Worm (Caenorhabditis elegans): Measurements from ENCODE around the gene sft-4.
A peak's percentile ranks its signal among the peaks of the same experiment; 100 is the strongest.

The sft-4 gene

ce11 chrX:5802582-5802981 lies 22.1 kb upstream of the sft-4 start:
- TF ChIP-seq fkh-10 (GFP tag; optimal IDR thresholded peaks at IDR 0.05) (no peak), unc-42 (tag; optimal IDR thresholded peaks at IDR 0.05) (peak; percentile 65), ceh-31 (tag; optimal IDR thresholded peaks at IDR 0.05) (peak; percentile 49)

- TF ChIP-seq unc-3 (GFP tag; conservative IDR thresholded peaks at IDR 0.05) = peak; percentile 78
- peak; percentile 73 for TF ChIP-seq unc-3 (tag; optimal IDR thresholded peaks at IDR 0.05)
- no peak for TF ChIP-seq nhr-11 (tag; optimal IDR thresholded peaks at IDR 0.05)
- TF ChIP-seq ahr-1 (tag; optimal IDR thresholded peaks at IDR 0.05) = peak; percentile 74
- TF ChIP-seq ceh-34 (tag; optimal IDR thresholded peaks at IDR 0.05) = peak; percentile 78
- TF ChIP-seq hlh-6 (tag; optimal IDR thresholded peaks at IDR 0.05) = peak; percentile 77
- TF ChIP-seq pat-9 (tag; optimal IDR thresholded peaks at IDR 0.05) = peak; percentile 87
- no peak for TF ChIP-seq elt-4 (tag; optimal IDR thresholded peaks at IDR 0.05)
- peak; percentile 92 for TF ChIP-seq unc-42 (tag; optimal IDR thresholded peaks at IDR 0.05)
- TF ChIP-seq hlh-8 (tag; optimal IDR thresholded peaks at IDR 0.05) = peak; percentile 62
- peak; percentile 77 for TF ChIP-seq lin-11 (tag; optimal IDR thresholded peaks at IDR 0.05)
- peak; percentile 81 for TF ChIP-seq T23F11.4 (GFP tag; optimal IDR thresholded peaks at IDR 0.05)
- TF ChIP-seq lim-6 (tag; optimal IDR thresholded peaks at IDR 0.05) = peak; percentile 82
- peak; percentile 89 for TF ChIP-seq dve-1 (tag; optimal IDR thresholded peaks at IDR 0.05)
- peak; percentile 75 for TF ChIP-seq sox-2 (GFP tag; IDR thresholded peaks at IDR 0.05)
- TF ChIP-seq ceh-45 (GFP tag; IDR thresholded peaks at IDR 0.05) = peak; percentile 83
- no peak for TF ChIP-seq tbx-7 (tag; optimal IDR thresholded peaks at IDR 0.05)
- TF ChIP-seq dmd-4 (tag; optimal IDR thresholded peaks at IDR 0.05; ENCODE audit: borderline replicate concordance) = peak; percentile 89
- TF ChIP-seq unc-55 (GFP tag; optimal IDR thresholded peaks at IDR 0.05) = peak; percentile 71
- TF ChIP-seq pax-1 (tag; optimal IDR thresholded peaks at IDR 0.05) = no peak
- peak; percentile 82 for TF ChIP-seq ceh-9 (tag; optimal IDR thresholded peaks at IDR 0.05)
- peak; percentile 88 for TF ChIP-seq sdc-2 (tag; optimal IDR thresholded peaks at IDR 0.05)
- TF ChIP-seq gmeb-2 (tag; optimal IDR thresholded peaks at IDR 0.05) = peak; percentile 86
- TF ChIP-seq pros-1 (tag; optimal IDR thresholded peaks at IDR 0.05) = no peak
- TF ChIP-seq syd-9 (tag; optimal IDR thresholded peaks at IDR 0.05) = peak; percentile 86
- TF ChIP-seq ceh-30 (tag; optimal IDR thresholded peaks at IDR 0.05) = peak; percentile 78
- TF ChIP-seq npax-4 (tag; optimal IDR thresholded peaks at IDR 0.05) = peak; percentile 70
- TF ChIP-seq pha-2 (tag; optimal IDR thresholded peaks at IDR 0.05) = peak; percentile 83
- TF ChIP-seq mec-3 (tag; optimal IDR thresholded peaks at IDR 0.05; ENCODE audit: borderline replicate concordance) = peak; percentile 28
- peak; percentile 23 for TF ChIP-seq odd-2 (tag; optimal IDR thresholded peaks at IDR 0.05)
- peak; percentile 65 for TF ChIP-seq unc-86 (tag; optimal IDR thresholded peaks at IDR 0.05)
- TF ChIP-seq eyg-1 (tag; optimal IDR thresholded peaks at IDR 0.05) = peak; percentile 55
- TF ChIP-seq rnt-1 (tag; optimal IDR thresholded peaks at IDR 0.05) = peak; percentile 78
- peak; percentile 89 for TF ChIP-seq hlh-13 (GFP tag; optimal IDR thresholded peaks at IDR 0.05)
- peak; percentile 65 for TF ChIP-seq ceh-2 (tag; optimal IDR thresholded peaks at IDR 0.05)
- TF ChIP-seq C38D4.7 (GFP tag; optimal IDR thresholded peaks at IDR 0.05) = peak; percentile 80
- no peak for TF ChIP-seq ama-1 (optimal IDR thresholded peaks at IDR 0.05)
- TF ChIP-seq ceh-31 (tag; optimal IDR thresholded peaks at IDR 0.05) = peak; percentile 84
- peak; percentile 82 for TF ChIP-seq che-1 (tag; optimal IDR thresholded peaks at IDR 0.05)
- TF ChIP-seq fkh-10 (GFP tag; optimal IDR thresholded peaks at IDR 0.05) = peak; percentile 57
- peak; percentile 79 for TF ChIP-seq K02D7.2 (tag; optimal IDR thresholded peaks at IDR 0.05)
- peak; percentile 60 for TF ChIP-seq K09A11.1 (tag; optimal IDR thresholded peaks at IDR 0.05; ENCODE audit: insufficient read depth)
- TF ChIP-seq fax-1 (tag; optimal IDR thresholded peaks at IDR 0.05) = peak; percentile 86
- TF ChIP-seq Y22D7AL.16 (tag; optimal IDR thresholded peaks at IDR 0.05) = peak; percentile 72
- TF ChIP-seq ceh-22 (tag; optimal IDR thresholded peaks at IDR 0.05) = no peak
- TF ChIP-seq F13H6.1 (tag; optimal IDR thresholded peaks at IDR 0.05) = peak; percentile 84
- TF ChIP-seq ceh-18 (tag; optimal IDR thresholded peaks at IDR 0.05) = peak; percentile 85
- TF ChIP-seq ztf-16 (tag; optimal IDR thresholded peaks at IDR 0.05) = peak; percentile 90
- TF ChIP-seq ets-4 (tag; optimal IDR thresholded peaks at IDR 0.05) = peak; percentile 69
- TF ChIP-seq C08G9.2 (tag; optimal IDR thresholded peaks at IDR 0.05) = peak; percentile 77
- TF ChIP-seq ceh-19 (GFP tag; optimal IDR thresholded peaks at IDR 0.05) = peak; percentile 92
These were observed 20.7 kb upstream of the sft-4 start for ce11 chrX:5801156-5801592.

Data from whole organism, late embryonic.